Worm (Caenorhabditis elegans): ENCODE data around the gene mrp-2.

mrp-2 gene

DNA sequence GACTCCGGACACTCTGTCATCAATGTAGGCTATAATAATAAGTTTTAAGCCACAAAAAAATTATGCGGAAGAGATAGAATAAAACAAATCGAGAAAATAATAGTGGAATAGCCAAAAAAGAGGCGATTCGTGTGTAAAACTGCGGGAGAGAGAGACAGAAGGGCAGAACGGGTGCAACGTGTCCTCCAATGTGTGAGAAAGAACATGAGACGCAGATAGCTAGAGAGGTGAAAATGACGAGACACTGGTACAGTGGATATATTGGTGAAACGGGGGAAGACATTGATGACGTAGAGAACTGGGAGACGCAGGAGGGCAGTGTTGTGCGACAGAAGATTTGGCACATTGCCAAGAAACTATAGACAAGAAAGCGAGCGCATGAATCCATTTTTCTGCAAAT lies 36.8 kb downstream of the mrp-2 start, which contains the start of gene F28C10.3:
Gene F28C10.3, minus strand, starts transcription at position 101 of the 400 bp plus-strand sequence.
- TF ChIP-seq him-1 (tag; optimal IDR thresholded peaks at IDR 0.05) (no peak), W03F9.2 (tag; optimal IDR thresholded peaks at IDR 0.05) (no peak), dao-5 (tag; optimal IDR thresholded peaks at IDR 0.05) (no peak)

DNA sequence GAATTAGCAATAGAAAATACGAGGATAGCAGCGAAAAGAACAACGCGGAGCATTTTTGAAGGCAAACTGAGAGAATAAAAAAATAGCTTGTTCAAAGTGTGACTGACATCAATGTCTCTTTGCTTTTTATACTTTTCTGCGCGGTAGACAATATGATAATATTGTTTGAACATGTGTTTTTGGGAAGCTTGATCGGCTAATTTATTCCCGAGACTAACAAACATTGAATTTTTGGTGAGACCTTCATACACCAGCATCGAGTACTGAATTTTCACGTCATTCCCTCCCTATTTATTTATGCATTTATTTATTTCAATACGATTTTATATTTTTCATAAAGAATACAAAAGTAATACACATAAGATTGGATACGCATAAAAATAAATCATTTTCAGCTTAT lies 41.6 kb downstream of the mrp-2 start, which contains the start of gene B0310.6:
Gene B0310.6, minus strand, starts transcription at position 101 of the 400 bp plus-strand sequence.
- no peak for TF ChIP-seq dao-5 (tag; optimal IDR thresholded peaks at IDR 0.05)
- TF ChIP-seq W03F9.2 (tag; optimal IDR thresholded peaks at IDR 0.05) = no peak
- TF ChIP-seq him-1 (tag; optimal IDR thresholded peaks at IDR 0.05) = no peak

DNA sequence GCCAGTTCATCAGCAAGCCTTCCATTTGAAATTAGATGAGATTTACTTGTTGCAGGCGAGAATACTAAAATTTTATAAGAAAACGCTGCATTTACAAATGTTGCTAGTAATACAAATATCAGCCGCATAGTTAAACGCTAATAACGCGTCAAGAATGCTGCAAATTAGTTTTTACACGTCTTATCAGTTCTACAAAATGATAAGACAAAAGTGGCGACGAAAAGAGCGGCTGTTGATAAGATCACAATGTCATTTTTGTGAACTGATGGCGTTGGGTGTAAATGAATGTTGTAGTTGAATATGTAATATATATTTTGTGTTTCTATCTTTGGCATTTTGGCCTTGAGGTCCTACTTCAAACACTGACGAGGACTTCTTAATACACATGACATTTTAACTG lies 42.5 kb downstream of the mrp-2 start, which contains the start of gene ugt-46:
Gene ugt-46, minus strand, starts transcription at position 279 of the 400 bp plus-strand sequence.
- TF ChIP-seq W03F9.2 (tag; optimal IDR thresholded peaks at IDR 0.05) = no peak

DNA sequence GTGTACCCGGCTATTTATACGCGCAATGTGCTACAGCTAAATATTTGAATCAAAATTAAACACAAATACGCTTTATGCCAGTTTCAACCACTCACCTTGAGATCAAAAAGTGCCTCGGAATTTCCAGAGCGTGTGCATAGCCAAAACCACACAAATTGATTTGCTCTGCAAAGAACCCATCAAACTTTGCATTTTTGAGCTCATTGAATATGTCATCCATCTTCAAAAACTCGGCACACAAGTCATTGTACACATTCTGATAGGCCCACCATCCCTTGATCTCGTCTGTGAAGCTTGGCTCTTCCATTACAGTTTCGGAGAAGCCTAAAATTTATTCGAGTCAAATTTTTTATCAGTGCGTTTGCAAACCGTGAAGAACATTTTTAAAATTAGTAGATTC lies 43.1 kb downstream of the mrp-2 start:
- TF ChIP-seq dao-5 (tag; optimal IDR thresholded peaks at IDR 0.05) (no peak), W03F9.2 (tag; optimal IDR thresholded peaks at IDR 0.05) (no peak), him-1 (tag; optimal IDR thresholded peaks at IDR 0.05) (no peak)

DNA sequence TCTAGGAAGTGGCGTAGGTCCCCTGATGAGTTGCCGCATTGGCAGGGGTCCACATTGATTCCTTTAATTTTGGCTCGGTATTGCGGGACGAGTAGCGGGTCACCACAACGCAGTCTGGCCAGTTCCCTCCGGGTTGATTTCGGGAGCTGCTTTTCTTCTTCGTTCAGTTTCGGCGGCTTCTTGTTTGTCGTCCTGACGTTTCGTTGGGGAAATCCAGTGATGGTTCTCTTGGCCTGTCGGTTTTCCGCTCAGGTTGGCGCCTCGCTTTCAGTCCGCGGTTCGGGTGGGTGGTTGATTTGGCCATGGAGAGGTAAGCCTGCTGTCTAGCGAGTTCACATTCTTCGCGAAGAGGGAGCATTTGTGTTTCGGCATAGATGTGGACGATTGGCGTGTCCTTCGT lies 43.7 kb downstream of the mrp-2 start:
- TF ChIP-seq dao-5 (tag; optimal IDR thresholded peaks at IDR 0.05) = no peak
- TF ChIP-seq W03F9.2 (tag; optimal IDR thresholded peaks at IDR 0.05) = no peak
- TF ChIP-seq him-1 (tag; optimal IDR thresholded peaks at IDR 0.05) = no peak

DNA sequence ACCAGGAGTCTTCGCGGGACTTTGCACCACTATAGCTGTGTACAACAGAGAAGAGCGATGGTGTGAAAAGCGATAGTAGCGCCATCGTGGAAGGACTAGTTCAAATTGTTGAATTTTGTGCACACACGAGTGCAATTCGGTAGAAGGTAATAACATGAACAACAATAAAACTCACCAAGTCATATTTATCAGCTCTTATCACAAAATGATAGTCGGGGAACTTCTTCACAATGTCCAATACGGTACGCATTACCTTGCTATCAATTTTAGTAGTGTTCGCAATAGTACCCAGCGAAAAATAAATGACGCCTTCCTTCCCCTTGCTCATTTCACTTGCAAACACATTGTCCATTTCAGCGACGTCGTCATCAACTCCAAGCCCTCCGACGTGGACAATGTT lies 44.8 kb downstream of the mrp-2 start:
- no peak for TF ChIP-seq dao-5 (tag; optimal IDR thresholded peaks at IDR 0.05)
- no peak for TF ChIP-seq W03F9.2 (tag; optimal IDR thresholded peaks at IDR 0.05)
- TF ChIP-seq him-1 (tag; optimal IDR thresholded peaks at IDR 0.05) = no peak

DNA sequence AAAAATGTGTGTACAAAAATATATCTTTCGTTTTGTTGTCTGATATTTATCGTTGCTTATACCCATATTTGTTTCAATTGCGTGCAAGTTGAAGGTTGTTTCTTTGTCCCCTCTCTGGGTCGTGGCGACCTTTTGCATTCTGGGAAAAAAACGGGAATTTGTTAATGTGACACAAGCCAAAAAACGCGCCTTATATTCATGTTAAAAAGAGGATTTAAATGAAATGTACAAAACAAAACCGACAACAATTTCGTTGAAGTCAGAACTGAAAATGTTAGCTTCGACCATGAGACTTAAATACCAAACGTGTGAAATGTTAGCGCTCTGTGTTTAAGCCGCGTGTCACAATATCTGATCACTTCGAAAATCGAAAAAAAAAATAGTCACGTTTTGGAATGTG lies 48.0 kb downstream of the mrp-2 start:
- TF ChIP-seq W03F9.2 (tag; optimal IDR thresholded peaks at IDR 0.05) (no peak), him-1 (tag; optimal IDR thresholded peaks at IDR 0.05) (no peak), dao-5 (tag; optimal IDR thresholded peaks at IDR 0.05) (no peak)

DNA sequence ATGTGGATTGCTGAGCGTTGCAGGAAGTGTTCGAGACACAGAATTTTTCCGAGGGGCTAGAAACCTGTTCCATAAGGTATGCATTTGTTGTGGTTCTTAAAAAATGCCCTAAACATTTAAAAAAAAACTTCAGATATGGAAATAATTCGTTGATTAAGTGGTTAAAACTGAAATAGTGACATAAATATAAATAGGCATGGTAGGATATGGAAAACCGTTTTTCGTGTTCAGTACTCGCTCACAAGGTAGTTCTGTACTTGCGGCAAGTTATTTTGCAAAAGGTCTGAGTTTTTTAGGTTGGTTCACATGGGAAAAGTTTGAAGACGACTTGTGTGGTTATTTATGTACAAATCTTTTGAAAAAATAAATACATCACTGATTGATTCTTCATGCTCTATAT lies 51.6 kb downstream of the mrp-2 start, which contains the start of gene B0310.3:
Gene B0310.3, minus strand, starts transcription at position 101 of the 400 bp plus-strand sequence.
- TF ChIP-seq dao-5 (tag; optimal IDR thresholded peaks at IDR 0.05) = no peak
- no peak for TF ChIP-seq him-1 (tag; optimal IDR thresholded peaks at IDR 0.05)
- no peak for TF ChIP-seq W03F9.2 (tag; optimal IDR thresholded peaks at IDR 0.05)

DNA sequence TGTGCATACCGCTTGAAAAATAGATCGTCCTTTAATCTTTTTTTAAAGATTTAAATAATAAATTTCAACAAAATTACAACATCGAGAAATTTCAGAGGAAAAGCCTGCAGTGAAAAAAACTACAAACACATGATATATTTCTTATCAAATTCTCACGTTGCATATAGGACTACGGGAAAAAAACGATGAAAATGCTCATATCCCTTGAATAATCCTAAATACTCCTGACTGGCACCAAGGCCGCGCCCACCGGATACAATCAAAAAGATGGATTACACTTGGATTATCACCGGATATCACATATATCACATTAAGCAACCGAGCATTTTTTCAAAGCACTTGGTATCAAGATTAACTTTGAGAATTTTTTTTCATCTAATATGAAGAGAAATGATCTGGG lies 58.5 kb downstream of the mrp-2 start:
- no peak for TF ChIP-seq him-1 (tag; optimal IDR thresholded peaks at IDR 0.05)
- no peak for TF ChIP-seq W03F9.2 (tag; optimal IDR thresholded peaks at IDR 0.05)

Data from whole organism, L4/young adult.